Fruit fly (Drosophila melanogaster) whole organism, embryonic: ENCODE data around the gene rdog.

Experiments
- ATbp ChIP-seq: fragments of 200-800 bp; sonication (Bioruptor generic); optimal IDR thresholded peaks from 2 replicates; lab custom pipeline; 2017; ENCODE audit warnings: missing biosample characterization, mild to moderate bottlenecking, missing genetic modification characterization, missing genetic modification reagents
- Adf1 ChIP-seq: fragments of 200-800 bp; sonication (Bioruptor generic); IDR thresholded peaks from 2 replicates; pipeline ENCODE4 v1.3.6; 2022; ENCODE audit warnings: missing biosample characterization, missing genetic modification characterization
- C15 ChIP-seq: fragments of 200-800 bp; sonication (Bioruptor generic); IDR thresholded peaks from 3 replicates; pipeline ENCODE4 v1.3.6; 2022; ENCODE audit warnings: missing biosample characterization, missing genetic modification characterization
- CG10209 ChIP-seq: fragments of 200-800 bp; sonication (Bioruptor generic); optimal IDR thresholded peaks from 3 replicates; lab custom pipeline; 2017; ENCODE audit warnings: missing biosample characterization, mild to moderate bottlenecking, missing genetic modification characterization, missing genetic modification reagents
- CG1024 ChIP-seq: fragments of 200-800 bp; sonication (Bioruptor generic); IDR thresholded peaks from 2 replicates; pipeline ENCODE4 v1.3.6; 2022; ENCODE audit warnings: missing biosample characterization, missing genetic modification characterization
- CG10267 ChIP-seq: fragments of 200-800 bp; sonication (Bioruptor generic); optimal IDR thresholded peaks from 2 replicates; lab custom pipeline; 2018; ENCODE audit warnings: missing biosample characterization, mild to moderate bottlenecking, missing genetic modification characterization, moderate library complexity
- CG11456 ChIP-seq: fragments of 200-800 bp; sonication (Bioruptor generic); IDR thresholded peaks from 3 replicates; pipeline ENCODE4 v1.3.6; 2022; ENCODE audit warnings: missing biosample characterization, missing genetic modification characterization
- CG11696 ChIP-seq: fragments of 200-800 bp; sonication (Bioruptor generic); IDR thresholded peaks from 2 replicates; pipeline ENCODE4 v1.3.6; 2022; ENCODE audit warnings: missing biosample characterization, missing genetic modification characterization
- CG12155 ChIP-seq: fragments of 200-800 bp; sonication (Bioruptor generic); optimal IDR thresholded peaks from 3 replicates; lab custom pipeline; 2016; ENCODE audit warnings: missing biosample characterization, missing genetic modification characterization
- CG13296 ChIP-seq: fragments of 200-800 bp; sonication (Bioruptor generic); optimal IDR thresholded peaks from 3 replicates; lab custom pipeline; 2018; ENCODE audit warnings: missing biosample characterization, mild to moderate bottlenecking, missing genetic modification characterization
- CG13424 ChIP-seq: fragments of 200-800 bp; sonication (Bioruptor generic); optimal IDR thresholded peaks from 2 replicates; lab custom pipeline; 2019; ENCODE audit warnings: missing biosample characterization, mild to moderate bottlenecking, missing genetic modification characterization, moderate library complexity
- CG15011 ChIP-seq: fragments of 200-800 bp; sonication (Bioruptor generic); optimal IDR thresholded peaks from 3 replicates; lab custom pipeline; 2018; ENCODE audit warnings: missing biosample characterization, mild to moderate bottlenecking, missing genetic modification characterization
- CG15269 ChIP-seq: fragments of 200-800 bp; sonication (Bioruptor generic); optimal IDR thresholded peaks from 2 replicates; lab custom pipeline; 2018; ENCODE audit warnings: missing biosample characterization, mild to moderate bottlenecking, missing genetic modification characterization, moderate library complexity
- CG16779 ChIP-seq: fragments of 200-800 bp; sonication (Bioruptor generic); IDR thresholded peaks from 2 replicates; pipeline ENCODE4 v1.3.6; 2022; ENCODE audit warnings: missing biosample characterization, missing genetic modification characterization
- CG18476 ChIP-seq: fragments of 200-800 bp; sonication (Bioruptor generic); optimal IDR thresholded peaks from 2 replicates; lab custom pipeline; 2016; ENCODE audit warnings: missing biosample characterization, mild to moderate bottlenecking, missing genetic modification characterization
- CG18599 ChIP-seq: fragments of 200-800 bp; sonication (Bioruptor generic); optimal IDR thresholded peaks from 3 replicates; lab custom pipeline; 2017; ENCODE audit warnings: missing biosample characterization, missing genetic modification characterization, mild to moderate bottlenecking, moderate library complexity, missing genetic modification reagents
- CG3726 ChIP-seq: fragments of 200-800 bp; sonication (Bioruptor generic); IDR thresholded peaks from 3 replicates; pipeline ENCODE4, ENCODE4 v1.3.6; 2022; ENCODE audit warnings: missing biosample characterization, missing genetic modification characterization
- CG4328 ChIP-seq: fragments of 200-800 bp; sonication (Bioruptor generic); optimal IDR thresholded peaks from 3 replicates; lab custom pipeline; 2017; ENCODE audit warnings: missing biosample characterization, missing genetic modification reagents, missing genetic modification characterization
- CG8089 ChIP-seq: fragments of 200-800 bp; sonication (Bioruptor generic); optimal IDR thresholded peaks from 3 replicates; lab custom pipeline; 2016; ENCODE audit warnings: missing biosample characterization, missing genetic modification characterization
- E2f2 ChIP-seq: fragments of 200-800 bp; sonication (Bioruptor generic); IDR thresholded peaks from 2 replicates; pipeline ENCODE4 v1.3.6; 2022; ENCODE audit warnings: missing biosample characterization, missing genetic modification characterization
- Eip74EF ChIP-seq, 2 experiments: fragments of 200-800 bp in 1 of 2; fragments of >200 bp in 1 of 2; sonication (Bioruptor generic) in 1 of 2; optimal IDR thresholded peaks; 2 replicates each; lab custom pipeline; 2017 to 2019; ENCODE audit warnings: missing biosample characterization in 2 of 2, missing genetic modification characterization in 2 of 2, mild to moderate bottlenecking in 1 of 2, moderate library complexity in 1 of 2
- HHEX ChIP-seq: fragments of 200-800 bp; sonication (Bioruptor generic); optimal IDR thresholded peaks from 3 replicates; lab custom pipeline; 2017; ENCODE audit warnings: missing biosample characterization, mild to moderate bottlenecking, missing genetic modification characterization, missing genetic modification reagents
- HLH54F ChIP-seq: fragments of 200-800 bp; sonication (Bioruptor generic); optimal IDR thresholded peaks from 3 replicates; lab custom pipeline; 2016; ENCODE audit warnings: missing biosample characterization, missing genetic modification characterization
- NK7.1 ChIP-seq: fragments of 200-800 bp; sonication (Bioruptor generic); optimal IDR thresholded peaks from 3 replicates; lab custom pipeline; 2016; ENCODE audit warnings: missing biosample characterization, missing genetic modification characterization
- Ravus ChIP-seq: fragments of 200-800 bp; sonication (Bioruptor generic); IDR thresholded peaks from 2 replicates; pipeline ENCODE4 v1.3.6; 2022; ENCODE audit warnings: missing biosample characterization, missing genetic modification characterization
- Rfx ChIP-seq: fragments of 200-800 bp; sonication (Bioruptor generic); IDR thresholded peaks from 2 replicates; pipeline ENCODE4 v1.3.6; 2022; ENCODE audit warnings: missing biosample characterization, missing genetic modification characterization
- Spps ChIP-seq: fragments of 200-800 bp; sonication (Bioruptor generic); optimal IDR thresholded peaks from 2 replicates; lab custom pipeline; 2018; ENCODE audit warnings: missing biosample characterization, mild to moderate bottlenecking, missing genetic modification characterization
- Stat92E ChIP-seq, 3 experiments: fragments of >200 bp in 2 of 3; fragments of 200-800 bp in 1 of 3; sonication (Bioruptor generic) in 1 of 3; optimal IDR thresholded peaks; 2 replicates each; lab custom pipeline; 2017 to 2019; ENCODE audit warnings: missing biosample characterization in 3 of 3, missing genetic modification characterization in 3 of 3, mild to moderate bottlenecking in 1 of 3, moderate library complexity in 1 of 3
- ap ChIP-seq: fragments of 200-800 bp; sonication (Bioruptor generic); IDR thresholded peaks from 2 replicates; pipeline ENCODE4 v1.3.6; 2022; ENCODE audit warnings: missing biosample characterization, missing genetic modification characterization
- bigmax ChIP-seq: fragments of 200-800 bp; sonication (Bioruptor generic); optimal IDR thresholded peaks from 2 replicates; lab custom pipeline; 2018; ENCODE audit warnings: missing biosample characterization, mild to moderate bottlenecking, missing genetic modification characterization
- chn ChIP-seq: fragments of 200-800 bp; sonication (Bioruptor generic); optimal IDR thresholded peaks from 2 replicates; lab custom pipeline; 2016; ENCODE audit warnings: missing biosample characterization, missing genetic modification characterization
- dm ChIP-seq: fragments of 200-800 bp; sonication (Bioruptor generic); optimal IDR thresholded peaks from 3 replicates; lab custom pipeline; 2016; ENCODE audit warnings: missing biosample characterization, missing genetic modification characterization
- ems ChIP-seq: fragments of 200-800 bp; sonication (Bioruptor generic); optimal IDR thresholded peaks from 3 replicates; lab custom pipeline; 2016; ENCODE audit warnings: missing biosample characterization, missing genetic modification characterization
- ewg ChIP-seq: fragments of 200-800 bp; sonication (Bioruptor generic); optimal IDR thresholded peaks from 3 replicates; lab custom pipeline; 2017; ENCODE audit warnings: mild to moderate bottlenecking, missing biosample characterization, missing genetic modification reagents, missing genetic modification characterization
- exex ChIP-seq: fragments of 200-800 bp; sonication (Bioruptor generic); optimal IDR thresholded peaks from 4 replicates; lab custom pipeline; 2018; ENCODE audit warnings: missing biosample characterization, mild to moderate bottlenecking, missing genetic modification characterization, moderate library complexity
- eyg ChIP-seq: fragments of 200-800 bp; sonication (Bioruptor generic); optimal IDR thresholded peaks from 3 replicates; lab custom pipeline; 2016; ENCODE audit warnings: missing biosample characterization, missing genetic modification characterization
- jigr1 ChIP-seq: fragments of 200-800 bp; sonication (Bioruptor generic); IDR thresholded peaks from 3 replicates; pipeline ENCODE4 v1.3.6; 2022; ENCODE audit warnings: missing biosample characterization, missing genetic modification characterization
- jing ChIP-seq: fragments of 200-800 bp; sonication (Bioruptor generic); optimal IDR thresholded peaks from 2 replicates; lab custom pipeline; 2018; ENCODE audit warnings: missing biosample characterization, mild to moderate bottlenecking, missing genetic modification characterization
- kah ChIP-seq: fragments of 200-800 bp; sonication (Bioruptor generic); optimal IDR thresholded peaks from 2 replicates; lab custom pipeline; 2018; ENCODE audit warnings: missing biosample characterization, mild to moderate bottlenecking, missing genetic modification characterization
- lilli ChIP-seq: fragments of 200-800 bp; sonication (Bioruptor generic); optimal IDR thresholded peaks from 3 replicates; lab custom pipeline; 2016; ENCODE audit warnings: missing biosample characterization, missing genetic modification characterization
- lov ChIP-seq, 2 experiments: fragments of 200-800 bp in 1 of 2; fragments of >200 bp in 1 of 2; sonication (Bioruptor generic) in 1 of 2; IDR thresholded peaks in 1 of 2; optimal IDR thresholded peaks in 1 of 2; 2 replicates in 1 of 2; 3 replicates in 1 of 2; pipeline versions ENCODE4 v1.3.6 to Lab custom; 2017 to 2022; ENCODE audit warnings: missing biosample characterization in 1 of 2, missing genetic modification characterization in 1 of 2
- luna ChIP-seq: fragments of 200-800 bp; sonication (Bioruptor generic); optimal IDR thresholded peaks from 2 replicates; lab custom pipeline; 2016; ENCODE audit warnings: missing biosample characterization, missing genetic modification characterization
- nerfin-2 ChIP-seq: fragments of 200-800 bp; sonication (Bioruptor generic); IDR thresholded peaks from 2 replicates; pipeline ENCODE4 v1.3.6; 2022; ENCODE audit warnings: missing biosample characterization, missing genetic modification characterization; ENCODE audit not compliant: partially characterized antibody
- nmo ChIP-seq: fragments of 200-800 bp; sonication (Bioruptor generic); optimal IDR thresholded peaks from 2 replicates; lab custom pipeline; 2018; ENCODE audit warnings: missing biosample characterization, mild to moderate bottlenecking, missing genetic modification characterization, moderate library complexity
- peb ChIP-seq: fragments of 200-800 bp; sonication (Bioruptor generic); IDR thresholded peaks from 2 replicates; pipeline ENCODE4 v1.3.6; 2022; ENCODE audit warnings: missing biosample characterization, missing genetic modification characterization
- ranshi ChIP-seq: fragments of 200-800 bp; sonication (Bioruptor generic); IDR thresholded peaks from 2 replicates; pipeline ENCODE4 v1.3.6; 2022; ENCODE audit warnings: missing biosample characterization, missing genetic modification characterization
- seq ChIP-seq: fragments of 200-800 bp; sonication (Bioruptor generic); IDR thresholded peaks from 2 replicates; pipeline ENCODE4 v1.3.6; 2022; ENCODE audit warnings: missing biosample characterization, missing genetic modification characterization
- sisA ChIP-seq: fragments of 200-800 bp; sonication (Bioruptor generic); IDR thresholded peaks from 2 replicates; pipeline ENCODE4 v1.3.6; 2022; ENCODE audit warnings: missing biosample characterization, missing genetic modification characterization
- stc ChIP-seq: fragments of 200-800 bp; sonication (Bioruptor generic); IDR thresholded peaks from 2 replicates; pipeline ENCODE4 v1.3.6; 2022; ENCODE audit warnings: missing biosample characterization, missing genetic modification characterization
- wdn ChIP-seq: fragments of 200-800 bp; sonication (Bioruptor generic); IDR thresholded peaks from 2 replicates; pipeline ENCODE4 v1.3.6; 2022; ENCODE audit warnings: missing biosample characterization, missing genetic modification characterization

rdog gene

DNA sequence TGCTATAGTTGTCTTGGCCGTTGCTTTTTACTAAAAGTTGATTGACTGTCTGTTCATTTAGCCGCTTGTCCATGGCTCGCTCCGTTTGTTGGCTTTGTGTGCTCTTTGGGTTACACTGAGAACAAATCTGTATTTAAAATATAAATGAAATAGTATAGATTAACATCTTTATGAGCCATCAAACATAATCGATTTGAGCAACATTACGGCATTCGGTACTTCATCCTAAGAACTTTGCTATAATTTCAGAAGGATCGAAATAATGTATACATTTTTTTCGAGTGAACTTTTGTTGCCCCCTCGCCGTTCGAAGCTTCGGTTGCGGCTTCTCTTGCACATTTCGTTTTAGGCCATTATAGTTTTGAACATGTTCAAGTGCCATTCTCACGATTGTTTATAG is 50.1 kb downstream of the rdog start (continued):
- TF ChIP-seq CG11696 (GFP tag; lab: Robert Waterston, UW) (0 out of 2 replicates have a peak, but pooled peaks have one; percentile 17), seq (GFP tag; lab: Robert Waterston, UW) (peak; percentile 60), CG13296 (GFP tag; lab: Kevin White, UChicago) (peak; percentile 16), Rfx (GFP tag; lab: Robert Waterston, UW) (peak; percentile 25; the same call in 1 of the 2 replicates), C15 (GFP tag; lab: Robert Waterston, UW) (no peak), CG10209 (GFP tag; lab: Kevin White, UChicago) (peak; percentile 70), ATbp (GFP tag; lab: Kevin White, UChicago) (peak; percentile 83), CG11456 (GFP tag; lab: Robert Waterston, UW) (peak; percentile 60; the same call in 1 of the 3 replicates), CG18476 (GFP tag; lab: Kevin White, UChicago) (peak; percentile 43), sisA (GFP tag; lab: Robert Waterston, UW) (peak; percentile 56), CG8089 (no peak), ems (peak; percentile 37), E2f2 (GFP tag; lab: Robert Waterston, UW) (peak; percentile 31; the same call in 1 of the 2 replicates), lov (optimal IDR thresholded peaks at IDR 0.05; lab: Kevin White, UChicago) (no peak), lov (GFP tag; IDR thresholded peaks at IDR 0.05; lab: Robert Waterston, UW) (peak; percentile 76; the same call in 2 of the 3 replicates), ranshi (GFP tag; lab: Robert Waterston, UW) (peak; percentile 43; the same call in 1 of the 2 replicates), CG1024 (0 out of 2 replicates have a peak, but pooled peaks have one; percentile 40), eyg (GFP tag; lab: Kevin White, UChicago) (no peak), wdn (0 out of 2 replicates have a peak, but pooled peaks have one; percentile 22), CG3726 (GFP tag; lab: Robert Waterston, UW) (peak; percentile 53; the same call in 1 of the 3 replicates), jigr1 (no peak), luna (GFP tag; lab: Kevin White, UChicago) (no peak), stc (GFP tag; lab: Robert Waterston, UW) (peak; percentile 71), kah (GFP tag; lab: Kevin White, UChicago) (peak; percentile 42), CG15011 (peak; percentile 40), peb (GFP tag; lab: Robert Waterston, UW) (peak; percentile 37; the same call in 1 of the 2 replicates), bigmax (GFP tag; lab: Kevin White, UChicago) (no peak), lilli (GFP tag; lab: Kevin White, UChicago) (peak; percentile 34), CG10267 (tag; lab: Kevin White, UChicago) (peak; percentile 69), Stat92E (GFP tag; optimal IDR thresholded peaks at IDR 0.05; lab: Kevin White, UChicago) (no peak), dm (GFP tag; lab: Kevin White, UChicago) (peak; percentile 15), Eip74EF (GFP tag; optimal IDR thresholded peaks at IDR 0.05; lab: Kevin White, UChicago) (peak in 1 of 2 experiments; percentile 71), Adf1 (no peak), HHEX (GFP tag; lab: Kevin White, UChicago) (peak; percentile 69), jing (GFP tag; lab: Kevin White, UChicago) (peak; percentile 61), CG4328 (GFP tag; lab: Kevin White, UChicago) (no peak), exex (no peak), ap (GFP tag; lab: Robert Waterston, UW) (peak; percentile 53), Ravus (GFP tag; lab: Robert Waterston, UW) (no peak), CG13424 (tag; lab: Kevin White, UChicago) (peak; percentile 75), CG18599 (GFP tag; lab: Kevin White, UChicago) (peak; percentile 50), CG12155 (GFP tag; lab: Kevin White, UChicago) (peak; percentile 24), Spps (tag; lab: Kevin White, UChicago) (peak; percentile 61), chn (GFP tag; lab: Kevin White, UChicago) (peak; percentile 20), CG16779 (GFP tag; lab: Robert Waterston, UW) (no peak), nmo (GFP tag; lab: Kevin White, UChicago) (peak; percentile 76), nerfin-2 (no peak), NK7.1 (GFP tag; lab: Kevin White, UChicago) (peak; percentile 14), ewg (GFP tag; lab: Kevin White, UChicago) (peak; percentile 60), CG15269 (peak; percentile 83), HLH54F (GFP tag; lab: Kevin White, UChicago) (no peak)
